Fruit fly (Drosophila melanogaster): ENCODE measurements around the gene mRpL47.

mRpL47 gene

DNA sequence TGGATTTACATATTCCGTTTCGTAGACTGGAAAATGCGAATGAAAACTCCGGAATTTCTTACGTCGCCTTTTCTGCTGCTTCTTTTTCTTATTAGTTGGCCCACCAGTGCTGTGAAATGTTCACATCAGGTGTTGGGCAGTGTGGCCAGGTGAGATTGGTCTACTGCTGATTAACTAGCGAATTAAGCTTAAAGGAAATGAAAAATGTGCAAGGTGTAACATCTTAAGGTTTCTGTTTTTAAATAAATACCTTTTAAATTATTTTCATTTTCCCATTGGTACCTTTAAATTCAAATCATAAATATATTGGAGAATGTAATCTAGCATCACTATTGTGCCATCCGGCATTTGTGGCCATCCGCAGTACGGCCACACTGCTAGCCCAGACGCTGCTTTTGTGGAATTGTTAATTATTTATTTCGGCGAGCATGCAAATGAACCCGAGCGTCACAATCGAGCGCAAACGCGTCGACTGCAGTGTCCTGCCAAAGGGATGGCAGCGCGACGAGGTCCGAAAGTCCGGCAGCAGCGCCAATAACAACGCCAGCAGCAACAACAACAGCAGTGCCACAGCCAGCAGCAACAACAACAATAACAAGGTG lies 43.8 kb upstream of the mRpL47 start, which contains the start of the genes AP-1mu and MBD-like (continued):
- TF ChIP-seq CG13894 (tag; optimal IDR thresholded peaks at IDR 0.05) = peak; percentile 11
- TF ChIP-seq CG17829 (tag; optimal IDR thresholded peaks at IDR 0.05) = peak; percentile 57
- TF ChIP-seq CG3407 (GFP tag; optimal IDR thresholded peaks at IDR 0.05) = no peak
- no peak for TF ChIP-seq CG12219 (GFP tag; optimal IDR thresholded peaks at IDR 0.05)
- TF ChIP-seq CG9797 (GFP tag; optimal IDR thresholded peaks at IDR 0.05) = peak; percentile 94
- TF ChIP-seq CG4328 (GFP tag; optimal IDR thresholded peaks at IDR 0.05) = peak; percentile 21
- peak; percentile 81 for TF ChIP-seq zfh2 (GFP tag; optimal IDR thresholded peaks at IDR 0.05)
- TF ChIP-seq CG12391 (tag; optimal IDR thresholded peaks at IDR 0.05) = peak; percentile 79
- no peak for TF ChIP-seq gem (tag; optimal IDR thresholded peaks at IDR 0.05)
- peak; percentile 27 for TF ChIP-seq cato (GFP tag; optimal IDR thresholded peaks at IDR 0.05; ENCODE audit: borderline replicate concordance)
- peak; percentile 61; the same call in 1 of the 4 replicates for TF ChIP-seq Dll (GFP tag; IDR thresholded peaks at IDR 0.05; ENCODE audit: partially characterized antibody)
- no peak for TF ChIP-seq seq (GFP tag; IDR thresholded peaks at IDR 0.05)
- TF ChIP-seq slbo (GFP tag; IDR thresholded peaks at IDR 0.05) = peak; percentile 80
- no peak for TF ChIP-seq CG5245 (GFP tag; optimal IDR thresholded peaks at IDR 0.05)
- TF ChIP-seq ato (GFP tag; IDR thresholded peaks at IDR 0.05; ENCODE audit: partially characterized antibody) = no peak
- no peak for TF ChIP-seq CG6175 (GFP tag; IDR thresholded peaks at IDR 0.05)
- TF ChIP-seq CG11456 (GFP tag; IDR thresholded peaks at IDR 0.05) = peak; percentile 66; the same call in 2 of the 3 replicates
- peak; percentile 68 for TF ChIP-seq Dip3 (GFP tag; optimal IDR thresholded peaks at IDR 0.05)
- no peak for TF ChIP-seq D19B (GFP tag; optimal IDR thresholded peaks at IDR 0.05)
- TF ChIP-seq Hsf (GFP tag; optimal IDR thresholded peaks at IDR 0.05) = peak; percentile 77
- peak; percentile 29 for TF ChIP-seq CG12299 (tag; optimal IDR thresholded peaks at IDR 0.05)
- TF ChIP-seq CG17912 (GFP tag; optimal IDR thresholded peaks at IDR 0.05) = peak; percentile 33
- TF ChIP-seq h (optimal IDR thresholded peaks at IDR 0.05) = no peak
- no peak for TF ChIP-seq eve (GFP tag; optimal IDR thresholded peaks at IDR 0.05)
- no peak for TF ChIP-seq CTCF (GFP tag; optimal IDR thresholded peaks at IDR 0.05)
- no peak for TF ChIP-seq Lpt (GFP tag; optimal IDR thresholded peaks at IDR 0.05)
- no peak for TF ChIP-seq odd (GFP tag; optimal IDR thresholded peaks at IDR 0.05)
- TF ChIP-seq dmrt99B (tag; optimal IDR thresholded peaks at IDR 0.05) = no peak
- TF ChIP-seq Dp (GFP tag; optimal IDR thresholded peaks at IDR 0.05) = peak; percentile 28
- no peak for TF ChIP-seq CG15011 (GFP tag; optimal IDR thresholded peaks at IDR 0.05)
- no peak for TF ChIP-seq CG5953 (GFP tag; IDR thresholded peaks at IDR 0.05)
- TF ChIP-seq CG32532 (GFP tag; IDR thresholded peaks at IDR 0.05) = peak; percentile 62
- peak; percentile 20 for TF ChIP-seq Six4 (GFP tag; optimal IDR thresholded peaks at IDR 0.05)
- TF ChIP-seq Abd-B (GFP tag; optimal IDR thresholded peaks at IDR 0.05) = peak; percentile 73
- TF ChIP-seq grau (tag; optimal IDR thresholded peaks at IDR 0.05) = peak; percentile 69
- no peak for TF ChIP-seq HLHmδ (GFP tag; optimal IDR thresholded peaks at IDR 0.05)
- no peak for TF ChIP-seq nau (GFP tag; optimal IDR thresholded peaks at IDR 0.05)
- no peak for TF ChIP-seq Awh (GFP tag; IDR thresholded peaks at IDR 0.05)
- TF ChIP-seq Doc3 (GFP tag; IDR thresholded peaks at IDR 0.05; ENCODE audit: partially characterized antibody) = no peak
- peak; percentile 53 for TF ChIP-seq CG33213 (GFP tag; optimal IDR thresholded peaks at IDR 0.05)
- peak; percentile 10 for TF ChIP-seq kni (GFP tag; optimal IDR thresholded peaks at IDR 0.05)
- TF ChIP-seq CG10366 (GFP tag; IDR thresholded peaks at IDR 0.05) = peak; percentile 35; the same call in 1 of the 2 replicates
- no peak for TF ChIP-seq Bgb (GFP tag; IDR thresholded peaks at IDR 0.05; ENCODE audit: partially characterized antibody)
- TF ChIP-seq CG18599 (GFP tag; optimal IDR thresholded peaks at IDR 0.05) = no peak
- TF ChIP-seq gsb-n (tag; optimal IDR thresholded peaks at IDR 0.05) = no peak
- TF ChIP-seq CG1529 (GFP tag; optimal IDR thresholded peaks at IDR 0.05) = peak; percentile 11
- peak; percentile 9; the same call in 1 of the 3 replicates for TF ChIP-seq Optix (GFP tag; IDR thresholded peaks at IDR 0.05)
- TF ChIP-seq jing (GFP tag; optimal IDR thresholded peaks at IDR 0.05) = no peak
- 0 out of 2 replicates have a peak, but pooled peaks have one; percentile 52 for TF ChIP-seq toy (GFP tag; IDR thresholded peaks at IDR 0.05)
- TF ChIP-seq CG9215 (GFP tag; IDR thresholded peaks at IDR 0.05) = peak; percentile 66
- peak; percentile 63 for TF ChIP-seq maf-S (GFP tag; optimal IDR thresholded peaks at IDR 0.05)
